Worm (Caenorhabditis elegans) whole organism, mixed stage, embryonic: ENCODE data around the gene R07B7.6.

Experiments used
- bed-3 ChIP-seq: fragments of 200-800 bp; sonication (Bioruptor generic); optimal IDR thresholded peaks from 3 replicates; lab custom pipeline; 2018; ENCODE audit warnings: mild to moderate bottlenecking, missing genetic modification characterization, moderate library complexity, missing compliant biosample characterization
- ceh-39 ChIP-seq: fragments of 150-350 bp; optimal IDR thresholded peaks from 2 replicates; lab custom pipeline; 2014; ENCODE audit warnings: missing biosample characterization, missing genetic modification characterization
- ces-1 ChIP-seq: fragments of 150-350 bp; optimal IDR thresholded peaks from 2 replicates; lab custom pipeline; 2014; ENCODE audit warnings: missing biosample characterization, missing genetic modification reagents, missing genetic modification characterization
- elt-3 ChIP-seq: fragments of 150-350 bp; optimal IDR thresholded peaks from 2 replicates; lab custom pipeline; 2014; ENCODE audit warnings: missing biosample characterization, missing genetic modification characterization
- lin-13 ChIP-seq: fragments of 150-350 bp; optimal IDR thresholded peaks from 2 replicates; lab custom pipeline; 2014; ENCODE audit warnings: missing biosample characterization, missing genetic modification characterization
- lsy-2 ChIP-seq: fragments of 150-350 bp; optimal IDR thresholded peaks from 2 replicates; lab custom pipeline; 2014; ENCODE audit warnings: missing biosample characterization, missing genetic modification characterization
- nhr-237 ChIP-seq: fragments of 150-350 bp; optimal IDR thresholded peaks from 2 replicates; lab custom pipeline; 2014; ENCODE audit warnings: missing biosample characterization, missing genetic modification characterization
- nhr-28 ChIP-seq: fragments of 150-350 bp; optimal IDR thresholded peaks from 2 replicates; lab custom pipeline; 2014; ENCODE audit warnings: missing biosample characterization, missing genetic modification characterization
- sem-2 ChIP-seq: fragments of 200-800 bp; sonication (Bioruptor generic); optimal IDR thresholded peaks from 2 replicates; lab custom pipeline; 2018; ENCODE audit warnings: mild to moderate bottlenecking, missing genetic modification characterization, missing compliant biosample characterization
- unc-62 ChIP-seq: fragments of 150-350 bp; optimal IDR thresholded peaks from 2 replicates; lab custom pipeline; 2014; ENCODE audit warnings: missing biosample characterization, missing genetic modification reagents, missing genetic modification characterization
- ztf-11 ChIP-seq: fragments of 150-350 bp; optimal IDR thresholded peaks from 2 replicates; lab custom pipeline; 2014; ENCODE audit warnings: missing biosample characterization, missing genetic modification characterization

DNA sequence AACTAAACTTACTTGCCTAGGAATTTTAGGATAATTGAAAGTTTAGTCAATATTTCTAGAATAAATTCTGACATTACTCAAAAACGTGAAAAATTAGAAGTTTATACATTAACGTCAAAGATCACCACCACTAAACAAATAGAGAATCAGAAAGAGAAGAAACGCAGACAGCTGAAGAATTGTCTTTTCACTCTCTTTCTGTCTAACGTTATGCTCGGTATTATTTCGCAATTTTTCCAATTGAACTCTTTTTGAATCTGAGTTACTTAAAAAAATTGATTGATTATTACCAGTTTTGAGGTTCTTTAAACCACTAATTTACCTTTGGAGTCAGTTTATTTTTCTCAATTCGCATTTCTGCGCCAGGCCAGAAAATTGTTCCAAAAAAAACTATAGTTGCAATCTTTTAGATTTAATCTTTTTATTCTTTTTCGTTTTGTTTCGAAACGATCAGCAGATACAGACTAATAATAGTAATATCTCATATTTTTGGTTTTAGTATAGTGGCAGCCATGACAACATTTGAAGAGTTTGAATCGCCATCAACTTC lies 26.1 kb upstream of the R07B7.6 start, which contains the start of gene nhr-154:
- TF ChIP-seq nhr-237 (tag; lab: Kevin White, UChicago) (peak; percentile 27), lsy-2 (tag; lab: Kevin White, UChicago) (no peak), elt-3 (no peak), lin-13 (no peak), ces-1 (GFP tag; lab: Kevin White, UChicago) (no peak), sem-2 (GFP tag; lab: Kevin White, UChicago) (no peak), nhr-28 (tag; lab: Kevin White, UChicago) (no peak), bed-3 (no peak), ceh-39 (tag; lab: Kevin White, UChicago) (no peak), unc-62 (GFP tag; lab: Kevin White, UChicago) (no peak), ztf-11 (tag; lab: Kevin White, UChicago) (no peak)
